Fruit fly (Drosophila melanogaster): ENCODE data around the gene CG44227.

The CG44227 gene

DNA sequence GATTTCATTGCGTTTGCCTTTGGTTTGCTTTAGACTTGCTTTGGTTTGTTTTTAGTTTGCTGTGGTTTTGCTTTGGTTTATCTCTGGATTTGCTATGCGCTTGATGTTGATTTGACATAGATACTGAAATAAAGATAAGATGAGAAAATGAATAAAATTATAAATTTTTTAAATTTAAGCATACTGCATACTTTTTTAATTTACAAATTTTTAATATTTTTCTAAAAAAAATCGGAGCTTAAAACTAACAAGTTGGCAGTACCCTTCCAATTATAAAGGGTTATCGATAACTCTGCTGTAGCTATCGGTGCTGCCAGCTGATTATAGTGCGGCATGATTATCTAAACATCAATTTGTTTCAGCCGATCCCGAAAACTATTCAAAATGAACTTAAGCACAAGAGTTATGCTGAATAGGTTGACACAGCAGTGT is 11.2 kb downstream of the CG44227 start, which contains the start of gene mRpL19 (continued):
- TF ChIP-seq CG7745 (tag; optimal IDR thresholded peaks at IDR 0.05): no peak
- TF ChIP-seq nmo (GFP tag; optimal IDR thresholded peaks at IDR 0.05): peak; percentile 52
- peak; percentile 65; the same call in 1 of the 2 replicates for TF ChIP-seq amos (GFP tag; IDR thresholded peaks at IDR 0.05; ENCODE audit: partially characterized antibody)
- TF ChIP-seq Stat92E (GFP tag; optimal IDR thresholded peaks at IDR 0.05): no peak
- peak; percentile 71 for TF ChIP-seq CG18599 (GFP tag; optimal IDR thresholded peaks at IDR 0.05)
- peak; percentile 76 for TF ChIP-seq Med (GFP tag)
- TF ChIP-seq CG2202 (tag; optimal IDR thresholded peaks at IDR 0.05): peak; percentile 11
- TF ChIP-seq dmrt99B (tag; optimal IDR thresholded peaks at IDR 0.05): peak; percentile 33
- peak; percentile 29 for TF ChIP-seq Ssrp (tag; optimal IDR thresholded peaks at IDR 0.05)
- no peak for TF ChIP-seq fd96Cb (tag; optimal IDR thresholded peaks at IDR 0.05)
- peak; percentile 52 for TF ChIP-seq lbe (GFP tag; optimal IDR thresholded peaks at IDR 0.05)
- peak; percentile 5 for TF ChIP-seq Six4 (GFP tag; optimal IDR thresholded peaks at IDR 0.05)
- peak; percentile 2 for TF ChIP-seq Chrac-16 (GFP tag; optimal IDR thresholded peaks at IDR 0.05)
- peak; percentile 41 for TF ChIP-seq CG4424 (GFP tag; optimal IDR thresholded peaks at IDR 0.05)
- peak; percentile 0 for TF ChIP-seq caup (GFP tag; optimal IDR thresholded peaks at IDR 0.05; ENCODE audit: severe bottlenecking)
- TF ChIP-seq CG15479 (GFP tag; optimal IDR thresholded peaks at IDR 0.05): no peak
- TF ChIP-seq ara (GFP tag; IDR thresholded peaks at IDR 0.05): no peak
- TF ChIP-seq ro (GFP tag; IDR thresholded peaks at IDR 0.05): no peak
- peak; percentile 56 for TF ChIP-seq B-H2 (GFP tag; optimal IDR thresholded peaks at IDR 0.05)
- peak; percentile 45 for TF ChIP-seq Kr (GFP tag; optimal IDR thresholded peaks at IDR 0.05)
- no peak for TF ChIP-seq br (optimal IDR thresholded peaks at IDR 0.05)
- peak in 1 of 2 experiments; percentile 48 for TF ChIP-seq Hr51 (GFP tag; optimal IDR thresholded peaks at IDR 0.05)
- peak; percentile 73 for TF ChIP-seq CG2712 (tag; optimal IDR thresholded peaks at IDR 0.05)
- TF ChIP-seq CG18476 (GFP tag; optimal IDR thresholded peaks at IDR 0.05): peak; percentile 17
- TF ChIP-seq nom (GFP tag; optimal IDR thresholded peaks at IDR 0.05): peak; percentile 23
- TF ChIP-seq CG30403 (GFP tag; optimal IDR thresholded peaks at IDR 0.05): peak; percentile 46
- TF ChIP-seq CG13296 (GFP tag; optimal IDR thresholded peaks at IDR 0.05): peak; percentile 69
- TF ChIP-seq CG13424 (tag; optimal IDR thresholded peaks at IDR 0.05): peak; percentile 71
- TF ChIP-seq Hr3 (GFP tag; optimal IDR thresholded peaks at IDR 0.05): peak; percentile 18
- peak; percentile 31 for TF ChIP-seq CG10431 (GFP tag; optimal IDR thresholded peaks at IDR 0.05)
- TF ChIP-seq CG9932 (GFP tag; IDR thresholded peaks at IDR 0.05): no peak
- TF ChIP-seq CG33557 (GFP tag; optimal IDR thresholded peaks at IDR 0.05): peak; percentile 39
- TF ChIP-seq tap (tag; optimal IDR thresholded peaks at IDR 0.05): peak; percentile 59
- TF ChIP-seq CG2116 (GFP tag; optimal IDR thresholded peaks at IDR 0.05): peak; percentile 62
- TF ChIP-seq insv (GFP tag; optimal IDR thresholded peaks at IDR 0.05): peak in 1 of 2 experiments; percentile 23
- TF ChIP-seq Dref (GFP tag; IDR thresholded peaks at IDR 0.05): peak; percentile 78
- TF ChIP-seq CG12659 (GFP tag; optimal IDR thresholded peaks at IDR 0.05): peak; percentile 62
- TF ChIP-seq CG3281 (GFP tag; optimal IDR thresholded peaks at IDR 0.05): peak; percentile 7
- peak; percentile 71 for TF ChIP-seq CG8924 (tag; optimal IDR thresholded peaks at IDR 0.05)
- TF ChIP-seq CG17328 (GFP tag; IDR thresholded peaks at IDR 0.05): no peak
- TF ChIP-seq gcm (GFP tag; optimal IDR thresholded peaks at IDR 0.05): peak; percentile 50
- peak; percentile 28 for TF ChIP-seq CG12155 (GFP tag; optimal IDR thresholded peaks at IDR 0.05)
- peak; percentile 26 for TF ChIP-seq CG2129 (GFP tag; IDR thresholded peaks at IDR 0.05; ENCODE audit: partially characterized antibody)
- TF ChIP-seq CG34224 (GFP tag; IDR thresholded peaks at IDR 0.05; ENCODE audit: partially characterized antibody): peak; percentile 53; the same call in 2 of the 3 replicates
- TF ChIP-seq CG12744 (GFP tag; optimal IDR thresholded peaks at IDR 0.05): no peak
- peak; percentile 22; the same call in 1 of the 2 replicates for TF ChIP-seq slbo (GFP tag; IDR thresholded peaks at IDR 0.05)
- peak; percentile 58; the same call in 1 of the 3 replicates for TF ChIP-seq CG7963 (GFP tag; IDR thresholded peaks at IDR 0.05; ENCODE audit: partially characterized antibody)
- peak; percentile 72 for TF ChIP-seq CG31441 (GFP tag; IDR thresholded peaks at IDR 0.05)
- no peak for TF ChIP-seq CG33213 (GFP tag; optimal IDR thresholded peaks at IDR 0.05)
